Worm (Caenorhabditis elegans) whole organism, late embryonic: ENCODE measurements around the gene srh-182.

Experiments
- K02D7.2 ChIP-seq: sonication (generic microtip); optimal IDR thresholded peaks from 2 replicates; lab custom pipeline; 2017; ENCODE audit warnings: mild to moderate bottlenecking, missing genetic modification characterization, missing compliant biosample characterization
- K09A11.1 ChIP-seq: sonication (generic microtip); optimal IDR thresholded peaks from 2 replicates; lab custom pipeline; 2017; ENCODE audit warnings: antibody characterized with exemption, mild to moderate bottlenecking, missing genetic modification characterization, missing compliant biosample characterization; ENCODE audit not compliant: insufficient read depth
- ama-1 ChIP-seq: fragments of 150-350 bp; optimal IDR thresholded peaks from 2 replicates; lab custom pipeline; 2014
- ceh-18 ChIP-seq: sonication (generic microtip); optimal IDR thresholded peaks from 2 replicates; lab custom pipeline; 2016; ENCODE audit warnings: missing genetic modification characterization, missing compliant biosample characterization
- ceh-2 ChIP-seq: sonication (generic microtip); optimal IDR thresholded peaks from 2 replicates; lab custom pipeline; 2016; ENCODE audit warnings: missing genotype, missing genetic modification characterization, missing compliant biosample characterization
- ceh-24 ChIP-seq: sonication (generic microtip); optimal IDR thresholded peaks from 2 replicates; lab custom pipeline; 2016; ENCODE audit warnings: mild to moderate bottlenecking, missing genetic modification characterization, missing compliant biosample characterization
- ceh-45 ChIP-seq: fragments of 200-800 bp; sonication (Bioruptor generic); IDR thresholded peaks from 2 replicates; pipeline ENCODE4 v1.3.6; 2022; ENCODE audit warnings: missing genetic modification reagents, missing genetic modification characterization, missing compliant biosample characterization
- ceh-6 ChIP-seq: fragments of 200-800 bp; sonication (Bioruptor generic); optimal IDR thresholded peaks from 2 replicates; lab custom pipeline; 2018; ENCODE audit warnings: mild to moderate bottlenecking, missing genetic modification characterization, missing compliant biosample characterization
- ceh-9 ChIP-seq: sonication (generic microtip); optimal IDR thresholded peaks from 2 replicates; lab custom pipeline; 2016; ENCODE audit warnings: mild to moderate bottlenecking, missing genetic modification characterization, inconsistent platforms, missing compliant biosample characterization
- che-1 ChIP-seq: sonication (generic microtip); optimal IDR thresholded peaks from 2 replicates; lab custom pipeline; 2016; ENCODE audit warnings: mild to moderate bottlenecking, missing genetic modification characterization, missing compliant biosample characterization
- dmd-4 ChIP-seq: sonication (generic microtip); optimal IDR thresholded peaks from 2 replicates; lab custom pipeline; 2016; ENCODE audit warnings: borderline replicate concordance, missing genetic modification characterization, missing compliant biosample characterization
- elt-2 ChIP-seq: sonication (generic microtip); optimal IDR thresholded peaks from 2 replicates; lab custom pipeline; 2016; ENCODE audit warnings: missing genetic modification reagents, missing genetic modification characterization, missing compliant biosample characterization
- elt-4 ChIP-seq: sonication (generic microtip); optimal IDR thresholded peaks from 2 replicates; lab custom pipeline; 2016; ENCODE audit warnings: missing genetic modification characterization, missing compliant biosample characterization
- ets-4 ChIP-seq: sonication (generic microtip); optimal IDR thresholded peaks from 2 replicates; lab custom pipeline; 2016; ENCODE audit warnings: missing genetic modification characterization, missing compliant biosample characterization
- fax-1 ChIP-seq: sonication (generic microtip); optimal IDR thresholded peaks from 2 replicates; lab custom pipeline; 2016; ENCODE audit warnings: missing genotype, missing genetic modification characterization, missing compliant biosample characterization
- fkh-10 ChIP-seq: fragments of 150-350 bp; optimal IDR thresholded peaks from 2 replicates; lab custom pipeline; 2014; ENCODE audit warnings: missing biosample characterization, missing genetic modification reagents, missing genetic modification characterization
- fkh-6 ChIP-seq: sonication (generic microtip); optimal IDR thresholded peaks from 2 replicates; lab custom pipeline; 2016; ENCODE audit warnings: missing genetic modification characterization, missing compliant biosample characterization
- gmeb-2 ChIP-seq: sonication (generic microtip); optimal IDR thresholded peaks from 2 replicates; lab custom pipeline; 2016; ENCODE audit warnings: missing genetic modification characterization, inconsistent platforms, missing compliant biosample characterization
- hlh-13 ChIP-seq: fragments of 200-800 bp; sonication (Bioruptor generic); optimal IDR thresholded peaks from 2 replicates; lab custom pipeline; 2018; ENCODE audit warnings: mild to moderate bottlenecking, missing genetic modification characterization, missing compliant biosample characterization
- hlh-15 ChIP-seq: sonication (generic microtip); optimal IDR thresholded peaks from 2 replicates; lab custom pipeline; 2016; ENCODE audit warnings: missing genetic modification characterization, missing compliant biosample characterization
- hlh-30 ChIP-seq: sonication (generic microtip); optimal IDR thresholded peaks from 2 replicates; lab custom pipeline; 2017; ENCODE audit warnings: antibody characterized with exemption, missing genetic modification characterization, missing compliant biosample characterization; ENCODE audit not compliant: insufficient read depth
- lin-11 ChIP-seq: fragments of 200-800 bp; sonication (Bioruptor generic); optimal IDR thresholded peaks from 2 replicates; lab custom pipeline; 2018; ENCODE audit warnings: mild to moderate bottlenecking, missing genetic modification characterization, missing compliant biosample characterization
- madf-2 ChIP-seq: sonication (generic microtip); optimal IDR thresholded peaks from 2 replicates; lab custom pipeline; 2017; ENCODE audit warnings: missing genetic modification characterization, missing compliant biosample characterization
- mec-3 ChIP-seq: sonication (generic microtip); optimal IDR thresholded peaks from 2 replicates; lab custom pipeline; 2016; ENCODE audit warnings: borderline replicate concordance, missing genetic modification characterization, missing compliant biosample characterization
- nhr-11 ChIP-seq: fragments of 150-350 bp; optimal IDR thresholded peaks from 2 replicates; lab custom pipeline; 2014; ENCODE audit warnings: missing biosample characterization, missing genetic modification characterization
- npax-4 ChIP-seq: sonication (generic microtip); optimal IDR thresholded peaks from 2 replicates; lab custom pipeline; 2016; ENCODE audit warnings: missing genetic modification characterization, missing compliant biosample characterization
- pag-3 ChIP-seq: sonication (generic microtip); optimal IDR thresholded peaks from 2 replicates; lab custom pipeline; 2016; ENCODE audit warnings: missing compliant biosample characterization, missing genetic modification characterization, borderline replicate concordance
- pat-9 ChIP-seq: fragments of 200-800 bp; sonication (Bioruptor generic); optimal IDR thresholded peaks from 2 replicates; lab custom pipeline; 2018; ENCODE audit warnings: mild to moderate bottlenecking, missing genetic modification characterization, moderate library complexity, missing compliant biosample characterization
- pha-2 ChIP-seq: sonication (generic microtip); optimal IDR thresholded peaks from 2 replicates; lab custom pipeline; 2017; ENCODE audit warnings: mild to moderate bottlenecking, missing genetic modification characterization, missing compliant biosample characterization
- pqm-1 ChIP-seq: sonication (generic microtip); optimal IDR thresholded peaks from 2 replicates; lab custom pipeline; 2016; ENCODE audit warnings: missing genetic modification characterization, missing compliant biosample characterization
- ref-2 ChIP-seq: sonication (generic microtip); optimal IDR thresholded peaks from 2 replicates; lab custom pipeline; 2016; ENCODE audit warnings: missing genetic modification characterization, missing compliant biosample characterization
- syd-9 ChIP-seq: sonication (generic microtip); optimal IDR thresholded peaks from 2 replicates; lab custom pipeline; 2016; ENCODE audit warnings: mild to moderate bottlenecking, missing genetic modification characterization, moderate library complexity, missing compliant biosample characterization
- tbx-7 ChIP-seq: sonication (generic microtip); optimal IDR thresholded peaks from 2 replicates; lab custom pipeline; 2016; ENCODE audit warnings: missing genotype, missing genetic modification characterization, missing compliant biosample characterization
- ttx-3 ChIP-seq: sonication (generic microtip); optimal IDR thresholded peaks from 2 replicates; lab custom pipeline; 2016; ENCODE audit warnings: missing genetic modification reagents, missing genetic modification characterization, missing compliant biosample characterization
- unc-3 ChIP-seq, 2 experiments: fragments of 200-800 bp in 1 of 2; sonication (Bioruptor generic) in 1 of 2; sonication (generic microtip) in 1 of 2; conservative IDR thresholded peaks in 1 of 2; optimal IDR thresholded peaks in 1 of 2; 2 replicates each; pipeline versions ENCODE4 v1.3.6 to Lab custom; 2016 to 2022; ENCODE audit warnings: missing compliant biosample characterization in 2 of 2, missing genetic modification characterization in 2 of 2, missing genetic modification reagents in 1 of 2
- unc-42 ChIP-seq: sonication (generic microtip); optimal IDR thresholded peaks from 2 replicates; lab custom pipeline; 2016; ENCODE audit warnings: missing genotype, missing genetic modification characterization, missing compliant biosample characterization
- unc-55 ChIP-seq: sonication (generic microtip); optimal IDR thresholded peaks from 2 replicates; lab custom pipeline; 2017; ENCODE audit warnings: missing biosample characterization, missing genetic modification reagents, missing genetic modification characterization
- zip-5 ChIP-seq: sonication (generic microtip); optimal IDR thresholded peaks from 2 replicates; lab custom pipeline; 2016; ENCODE audit warnings: missing genetic modification characterization, missing compliant biosample characterization
- ztf-16 ChIP-seq: sonication (generic microtip); optimal IDR thresholded peaks from 2 replicates; lab custom pipeline; 2017; ENCODE audit warnings: missing genetic modification characterization, missing compliant biosample characterization

The srh-182 gene

DNA sequence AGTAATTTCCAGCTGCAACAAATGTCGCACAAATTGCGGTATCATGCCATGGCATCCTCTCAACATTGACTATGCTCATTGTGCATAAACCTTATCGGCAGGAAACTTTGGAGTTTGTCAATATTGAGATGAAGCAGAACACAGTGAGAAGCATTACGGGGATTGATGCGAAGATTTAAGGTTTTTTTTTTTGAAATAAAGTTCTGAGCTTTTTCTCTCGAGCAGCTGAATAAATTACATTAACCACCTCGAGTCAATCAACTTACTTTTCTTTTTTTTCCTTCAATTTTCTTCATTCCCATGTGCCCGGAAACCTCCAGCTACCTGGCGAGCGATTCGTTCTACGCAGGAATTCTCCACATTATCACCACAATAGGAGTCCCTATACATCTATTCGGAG, 2.8 kb upstream of the srh-182 start, which contains the start of gene srh-179:
Gene srh-179 (plus strand): TSS at position 301 of the 400 bp plus-strand sequence.
- TF ChIP-seq fkh-10 (no peak), zip-5 (no peak), hlh-13 (GFP tag; lab: Kevin White, UChicago) (no peak), K02D7.2 (no peak), hlh-30 (no peak), ztf-16 (tag; lab: Kevin White, UChicago) (no peak), elt-4 (tag; lab: Kevin White, UChicago) (no peak), mec-3 (tag; lab: Kevin White, UChicago) (no peak), ref-2 (no peak), fkh-6 (no peak), lin-11 (tag; lab: Kevin White, UChicago) (no peak), unc-55 (no peak), ets-4 (tag; lab: Kevin White, UChicago) (no peak), K09A11.1 (no peak), ceh-45 (GFP tag; lab: Robert Waterston, UW) (no peak), ceh-6 (GFP tag; lab: Kevin White, UChicago) (no peak), tbx-7 (no peak), ttx-3 (tag; lab: Kevin White, UChicago) (no peak), syd-9 (tag; lab: Kevin White, UChicago) (no peak)

DNA sequence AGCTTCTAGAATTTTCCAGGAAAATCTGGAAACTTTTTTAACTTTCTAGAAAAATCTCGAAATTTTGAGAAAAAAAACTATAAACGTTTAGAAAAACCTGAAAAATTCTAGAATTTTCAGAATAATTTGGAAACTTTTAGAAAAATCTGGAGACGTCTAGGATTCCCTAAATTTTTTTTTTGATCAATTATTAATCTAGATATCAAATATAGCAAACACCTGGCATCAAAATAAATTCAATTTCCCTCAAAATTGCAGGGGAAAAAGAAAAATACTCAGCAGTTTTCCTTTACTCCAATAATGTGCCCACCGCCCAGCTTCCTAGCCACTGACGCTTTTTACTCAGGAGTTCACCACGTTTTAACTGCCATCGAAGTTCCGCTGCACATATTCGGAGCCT, 908 bp upstream of the srh-182 start, which contains the start of gene srh-181:
Gene srh-181 (plus strand): TSS at position 301 of the 400 bp plus-strand sequence.
- TF ChIP-seq madf-2 (tag; lab: Kevin White, UChicago) (no peak), che-1 (tag; lab: Kevin White, UChicago) (no peak), ceh-24 (no peak), pqm-1 (no peak), ceh-2 (tag; lab: Kevin White, UChicago) (no peak), npax-4 (tag; lab: Kevin White, UChicago) (no peak), fkh-6 (no peak), mec-3 (tag; lab: Kevin White, UChicago) (no peak), pha-2 (tag; lab: Kevin White, UChicago) (no peak), ceh-9 (tag; lab: Kevin White, UChicago) (no peak), pag-3 (tag; lab: Kevin White, UChicago) (no peak), unc-55 (no peak), fax-1 (tag; lab: Kevin White, UChicago) (no peak), dmd-4 (tag; lab: Kevin White, UChicago) (no peak), syd-9 (tag; lab: Kevin White, UChicago) (no peak), unc-42 (no peak)

DNA sequence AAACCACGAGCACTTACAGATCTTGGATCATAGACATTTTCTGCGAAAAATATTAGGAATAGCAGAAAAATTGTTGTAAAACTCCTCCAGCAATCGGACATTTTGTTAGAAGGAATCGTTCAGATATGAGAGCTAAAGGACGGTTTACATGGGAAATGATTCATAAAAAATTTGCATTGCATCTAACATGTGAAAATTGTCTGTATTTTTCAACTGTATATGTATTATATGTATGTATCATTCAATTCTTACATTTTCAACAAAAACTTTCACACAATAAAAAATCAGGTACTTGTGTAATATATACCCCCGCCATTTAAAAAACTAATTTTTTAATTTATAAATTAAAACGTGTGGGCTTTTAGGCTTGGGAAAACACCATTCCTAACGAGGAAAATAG, 5.2 kb downstream of the srh-182 start, which contains the start of gene ZK228.13:
Gene ZK228.13 (minus strand): TSS at position 101 of the 400 bp plus-strand sequence.
- no peak for TF ChIP-seq pat-9
- TF ChIP-seq tbx-7: no peak
- TF ChIP-seq unc-42: no peak
- no peak for TF ChIP-seq fkh-6
- no peak for TF ChIP-seq unc-55
- TF ChIP-seq hlh-15 (tag; lab: Kevin White, UChicago): no peak
- TF ChIP-seq zip-5: no peak
- no peak for TF ChIP-seq lin-11 (tag; lab: Kevin White, UChicago)
- no peak for TF ChIP-seq elt-2
- TF ChIP-seq unc-3 (GFP tag; conservative IDR thresholded peaks at IDR 0.05; lab: Robert Waterston, UW): no peak
- no peak for TF ChIP-seq unc-3 (tag; optimal IDR thresholded peaks at IDR 0.05; lab: Kevin White, UChicago)
- TF ChIP-seq gmeb-2: no peak
- no peak for TF ChIP-seq pha-2 (tag; lab: Kevin White, UChicago)
- no peak for TF ChIP-seq ama-1 (lab: Kevin White, UChicago)
- TF ChIP-seq nhr-11 (tag; lab: Kevin White, UChicago): no peak
- no peak for TF ChIP-seq ceh-18 (tag; lab: Kevin White, UChicago)
- TF ChIP-seq, all 69 proteins: peak for 0
